Worm (Caenorhabditis elegans) whole organism, late embryonic: ENCODE measurements around the gene T26C11.4.

Source experiments
- mec-3 ChIP-seq: sonication (generic microtip); optimal IDR thresholded peaks from 2 replicates; lab custom pipeline; 2016; ENCODE audit warnings: borderline replicate concordance, missing genetic modification characterization, missing compliant biosample characterization
- unc-86 ChIP-seq: sonication (generic microtip); optimal IDR thresholded peaks from 2 replicates; lab custom pipeline; 2016; ENCODE audit warnings: missing genetic modification characterization, missing compliant biosample characterization

DNA sequence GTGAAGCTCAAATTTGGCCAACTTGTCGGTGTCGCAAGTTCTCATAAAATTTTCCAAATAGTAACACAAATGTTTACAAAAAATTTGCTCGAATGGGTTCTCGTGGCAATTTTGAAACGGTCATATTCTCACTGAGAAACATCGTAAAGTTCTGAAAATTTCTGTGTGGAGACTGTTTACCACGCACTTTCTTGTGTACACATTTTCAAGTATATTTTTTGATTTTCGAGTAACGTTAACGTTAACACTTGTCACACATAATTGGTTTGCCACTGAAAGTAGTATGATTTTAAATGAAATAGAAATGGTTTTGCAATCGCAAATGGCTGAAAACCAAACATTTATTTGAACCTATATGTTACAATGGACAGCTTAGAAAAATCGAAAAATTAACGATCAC, 45.5 kb upstream of the T26C11.4 start:
- no peak for TF ChIP-seq unc-86
- TF ChIP-seq mec-3: no peak
